Fruit fly (Drosophila melanogaster): ENCODE measurements around the gene drn.

DNA sequence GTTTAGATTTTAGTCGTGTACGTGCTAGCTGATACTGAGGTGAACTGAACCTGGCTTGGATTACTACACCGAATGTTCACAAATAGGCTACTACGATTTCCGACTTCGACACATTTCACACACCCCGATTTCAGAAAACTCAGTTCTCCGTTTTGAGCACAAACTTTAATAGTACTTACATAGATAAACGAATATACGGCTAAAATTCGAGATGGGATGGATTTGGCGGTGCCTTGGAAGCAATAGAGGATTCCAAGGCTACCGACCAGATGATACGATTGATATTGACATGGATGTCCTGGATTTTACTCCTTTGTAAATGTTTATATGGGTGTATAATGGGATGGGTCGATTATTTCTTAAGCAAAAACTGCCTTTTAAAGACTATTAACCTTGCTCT, 70.2 kb downstream of the drn start, which contains the start of gene betaTub85D:
- TF ChIP-seq foxo (GFP tag; optimal IDR thresholded peaks at IDR 0.05) (no peak), Vsx2 (GFP tag; optimal IDR thresholded peaks at IDR 0.05; ENCODE audit: partially characterized antibody) (no peak), Myc (optimal IDR thresholded peaks at IDR 0.05) (no peak)

Data from whole organism, wandering third instar larva.